Worm (Caenorhabditis elegans): ENCODE data around the gene Y73C8B.1.
A peak's percentile ranks its signal among the peaks of the same experiment; 100 is the strongest.

Y73C8B.1 gene

ce11 chrV:3204433-3204832 lies 7.8 kb upstream of the Y73C8B.1 start (continued):
- TF ChIP-seq snpc-1.1 (tag; optimal IDR thresholded peaks at IDR 0.05; ENCODE audit: insufficient read depth) (peak; percentile 53), snpc-3.4 (tag; optimal IDR thresholded peaks at IDR 0.05) (no peak), nhr-80 (tag; optimal IDR thresholded peaks at IDR 0.05) (no peak), ztf-28 (GFP tag; IDR thresholded peaks at IDR 0.05) (no peak), snpc-4 (GFP tag; optimal IDR thresholded peaks at IDR 0.05) (no peak), snpc-4 (tag; optimal IDR thresholded peaks at IDR 0.05) (peak in 1 of 4 experiments; percentile 54), sdz-38 (tag; optimal IDR thresholded peaks at IDR 0.05) (no peak), Y53G8AR.9 (GFP tag; conservative IDR thresholded peaks at IDR 0.05) (no peak), Y95B8A.8 (GFP tag; IDR thresholded peaks at IDR 0.05) (no peak), nhr-120 (GFP tag; IDR thresholded peaks at IDR 0.05) (no peak), bed-2 (GFP tag; IDR thresholded peaks at IDR 0.05) (no peak), F33H1.4 (GFP tag; IDR thresholded peaks at IDR 0.05) (peak; percentile 98), B0035.1 (tag; optimal IDR thresholded peaks at IDR 0.05) (no peak), atf-7 (tag; optimal IDR thresholded peaks at IDR 0.05) (no peak), xnd-1 (tag; optimal IDR thresholded peaks at IDR 0.05) (peak; percentile 98), F55B11.4 (tag; optimal IDR thresholded peaks at IDR 0.05; ENCODE audit: borderline replicate concordance, insufficient read depth) (no peak), attf-6 (GFP tag; IDR thresholded peaks at IDR 0.05) (no peak), rpc-1 (optimal IDR thresholded peaks at IDR 0.05) (no peak), rpc-1 (tag; optimal IDR thresholded peaks at IDR 0.05) (no peak), Y56A3A.18 (GFP tag; IDR thresholded peaks at IDR 0.05) (no peak), B0336.3 (GFP tag; IDR thresholded peaks at IDR 0.05) (no peak), nfya-2 (GFP tag; IDR thresholded peaks at IDR 0.05) (no peak), C06A6.2 (GFP tag; conservative IDR thresholded peaks at IDR 0.05) (no peak), somi-1 (GFP tag; optimal IDR thresholded peaks at IDR 0.05) (no peak), die-1 (tag; optimal IDR thresholded peaks at IDR 0.05) (no peak), F10E7.11 (tag; optimal IDR thresholded peaks at IDR 0.05) (no peak), chd-7 (tag; optimal IDR thresholded peaks at IDR 0.05) (no peak), tbp1 (GFP tag; optimal IDR thresholded peaks at IDR 0.05) (peak; percentile 26), hsf-1 (GFP tag; IDR thresholded peaks at IDR 0.05) (no peak), hmg-1.2 (GFP tag; IDR thresholded peaks at IDR 0.05) (0 out of 2 replicates have a peak, but pooled peaks have one; percentile 12), sptf-2 (GFP tag; optimal IDR thresholded peaks at IDR 0.05) (no peak), egl-18 (GFP tag; IDR thresholded peaks at IDR 0.05) (no peak), F57C9.4 (tag; optimal IDR thresholded peaks at IDR 0.05) (no peak), ztf-26 (tag; optimal IDR thresholded peaks at IDR 0.05) (no peak), F52B5.7 (tag; optimal IDR thresholded peaks at IDR 0.05) (no peak), F37B4.10 (GFP tag; IDR thresholded peaks at IDR 0.05) (no peak), ztf-6 (GFP tag; IDR thresholded peaks at IDR 0.05) (no peak), efl-1 (GFP tag; optimal IDR thresholded peaks at IDR 0.05) (peak; percentile 31), pha-4 (tag; optimal IDR thresholded peaks at IDR 0.05) (no peak), hrde-1 (tag; optimal IDR thresholded peaks at IDR 0.05; ENCODE audit: borderline replicate concordance) (no peak), rcor-1 (GFP tag; IDR thresholded peaks at IDR 0.05) (no peak), T07F8.4 (tag; optimal IDR thresholded peaks at IDR 0.05) (no peak), Y53F4B.3 (GFP tag; IDR thresholded peaks at IDR 0.05) (no peak), nfya-1 (tag; optimal IDR thresholded peaks at IDR 0.05; ENCODE audit: borderline replicate concordance, insufficient read depth) (no peak), Y79H2A.3 (GFP tag; conservative IDR thresholded peaks at IDR 0.05) (no peak), K12H6.12 (tag; optimal IDR thresholded peaks at IDR 0.05) (no peak), lin-35 (GFP tag; optimal IDR thresholded peaks at IDR 0.05) (peak in 1 of 3 experiments; percentile 33), lin-26 (GFP tag; IDR thresholded peaks at IDR 0.05) (no peak), nfyb-1 (GFP tag; IDR thresholded peaks at IDR 0.05) (no peak), nhr-90 (tag; optimal IDR thresholded peaks at IDR 0.05) (no peak)

Measured in whole organism, young adult.